Worm (Caenorhabditis elegans): Measurements from ENCODE around the gene F19C7.2.

- TF ChIP-seq fkh-10 (GFP tag; optimal IDR thresholded peaks at IDR 0.05) (no peak), pha-4 (tag; optimal IDR thresholded peaks at IDR 0.05) (no peak), lin-11 (tag; optimal IDR thresholded peaks at IDR 0.05) (no peak), ceh-19 (GFP tag; optimal IDR thresholded peaks at IDR 0.05) (no peak), syd-9 (tag; optimal IDR thresholded peaks at IDR 0.05) (no peak), ama-1 (optimal IDR thresholded peaks at IDR 0.05) (no peak), hlh-13 (GFP tag; optimal IDR thresholded peaks at IDR 0.05) (no peak), npax-4 (tag; optimal IDR thresholded peaks at IDR 0.05) (no peak), ets-4 (tag; optimal IDR thresholded peaks at IDR 0.05) (no peak), F13H6.1 (tag; optimal IDR thresholded peaks at IDR 0.05) (no peak)
Observed at ce11 chrIV:4623852-4624251, 24.1 kb downstream of the F19C7.2 start.

Measured in whole organism, late embryonic.